Fruit fly (Drosophila melanogaster) whole organism, embryonic: Measurements from ENCODE around the gene smo.

Experiments used
- CG17359 ChIP-seq: fragments of 200-800 bp; sonication (Bioruptor generic); optimal IDR thresholded peaks from 3 replicates; lab custom pipeline; 2018; ENCODE audit warnings: missing biosample characterization, mild to moderate bottlenecking, missing genetic modification characterization, moderate library complexity
- Hr39 ChIP-seq: fragments of >200 bp; optimal IDR thresholded peaks from 2 replicates; lab custom pipeline; 2017
- Lim3 ChIP-seq: fragments of 200-800 bp; sonication (Bioruptor generic); IDR thresholded peaks from 2 replicates; pipeline ENCODE4 v1.3.6; 2022; ENCODE audit warnings: missing biosample characterization, missing genetic modification characterization
- Taf1 ChIP-seq: fragments of 200-800 bp; sonication (Bioruptor generic); IDR thresholded peaks from 2 replicates; pipeline ENCODE4 v1.3.6; 2022; ENCODE audit warnings: missing biosample characterization, missing genetic modification characterization

dm6 chr2L:286421-286820 lies 9.0 kb downstream of the smo start:
- peak; percentile 66 for TF ChIP-seq CG17359
- TF ChIP-seq Taf1 (GFP tag; lab: Robert Waterston, UW), result peak; percentile 75
- no peak for TF ChIP-seq Lim3 (GFP tag; lab: Robert Waterston, UW)
- no peak for TF ChIP-seq Hr39 (lab: Kevin White, UChicago)
